Fruit fly (Drosophila melanogaster) whole organism, embryonic: ENCODE measurements around the gene CG34310.

ENCODE experiments used
- Ada2b ChIP-seq: fragments of 200-800 bp; sonication (Bioruptor generic); IDR thresholded peaks from 2 replicates; pipeline ENCODE4 v1.3.6; 2022; ENCODE audit warnings: missing biosample characterization, missing genetic modification characterization
- Awh ChIP-seq: fragments of 200-800 bp; sonication (Bioruptor generic); IDR thresholded peaks from 2 replicates; pipeline ENCODE4, ENCODE4 v1.3.6; 2022; ENCODE audit warnings: missing biosample characterization, missing genetic modification characterization
- CG10321 ChIP-seq: fragments of 200-800 bp; sonication (Bioruptor generic); IDR thresholded peaks from 2 replicates; pipeline ENCODE4 v1.3.6; 2022; ENCODE audit warnings: missing biosample characterization, missing genetic modification characterization
- CG10565 ChIP-seq: fragments of 200-800 bp; sonication (Bioruptor generic); optimal IDR thresholded peaks from 3 replicates; lab custom pipeline; 2016; ENCODE audit warnings: missing biosample characterization, mild to moderate bottlenecking, missing genetic modification characterization
- CG11085 ChIP-seq: fragments of 200-800 bp; sonication (Bioruptor generic); IDR thresholded peaks from 2 replicates; pipeline ENCODE4 v1.3.6; 2022; ENCODE audit warnings: missing biosample characterization, missing genetic modification characterization
- CG12744 ChIP-seq: fragments of 200-800 bp; sonication (Bioruptor generic); optimal IDR thresholded peaks from 2 replicates; lab custom pipeline; 2016; ENCODE audit warnings: missing biosample characterization, missing genetic modification characterization
- CG13894 ChIP-seq: fragments of 200-800 bp; sonication (Bioruptor generic); optimal IDR thresholded peaks from 3 replicates; lab custom pipeline; 2018; ENCODE audit warnings: missing biosample characterization, mild to moderate bottlenecking, missing genetic modification characterization, moderate library complexity
- CG17186 ChIP-seq: fragments of 200-800 bp; sonication (Bioruptor generic); optimal IDR thresholded peaks from 3 replicates; lab custom pipeline; 2017; ENCODE audit warnings: missing biosample characterization, missing genetic modification reagents, missing genetic modification characterization
- CG17359 ChIP-seq: fragments of 200-800 bp; sonication (Bioruptor generic); optimal IDR thresholded peaks from 3 replicates; lab custom pipeline; 2018; ENCODE audit warnings: missing biosample characterization, mild to moderate bottlenecking, missing genetic modification characterization, moderate library complexity
- CG18476 ChIP-seq: fragments of 200-800 bp; sonication (Bioruptor generic); optimal IDR thresholded peaks from 2 replicates; lab custom pipeline; 2016; ENCODE audit warnings: missing biosample characterization, mild to moderate bottlenecking, missing genetic modification characterization
- CG30403 ChIP-seq: fragments of 200-800 bp; sonication (Bioruptor generic); optimal IDR thresholded peaks from 3 replicates; lab custom pipeline; 2016; ENCODE audit warnings: missing biosample characterization, missing genetic modification characterization
- CG5245 ChIP-seq: fragments of 200-800 bp; sonication (Bioruptor generic); optimal IDR thresholded peaks from 3 replicates; lab custom pipeline; 2016; ENCODE audit warnings: missing biosample characterization, missing genetic modification characterization
- CG7963 ChIP-seq: fragments of 200-800 bp; sonication (Bioruptor generic); IDR thresholded peaks from 3 replicates; pipeline ENCODE4 v1.3.6; 2022; ENCODE audit warnings: missing biosample characterization, missing genetic modification characterization; ENCODE audit not compliant: partially characterized antibody
- CG8944 ChIP-seq: fragments of 200-800 bp; sonication (Bioruptor generic); optimal IDR thresholded peaks from 3 replicates; lab custom pipeline; 2016; ENCODE audit warnings: missing biosample characterization, missing genetic modification characterization
- CTCF ChIP-seq: fragments of 200-800 bp; sonication (Bioruptor generic); optimal IDR thresholded peaks from 2 replicates; lab custom pipeline; 2017; ENCODE audit warnings: missing biosample characterization, mild to moderate bottlenecking, missing genetic modification characterization, moderate library complexity
- Ets65A ChIP-seq: fragments of 200-800 bp; sonication (Bioruptor generic); peaks from one replicate; lab custom pipeline; 2016; ENCODE audit warnings: missing biosample characterization, missing genetic modification characterization
- Gsc ChIP-seq: fragments of 200-800 bp; sonication (Bioruptor generic); IDR thresholded peaks from 2 replicates; pipeline ENCODE4 v1.3.6; 2022; ENCODE audit warnings: missing biosample characterization, missing genetic modification characterization
- HHEX ChIP-seq: fragments of 200-800 bp; sonication (Bioruptor generic); optimal IDR thresholded peaks from 3 replicates; lab custom pipeline; 2017; ENCODE audit warnings: missing biosample characterization, mild to moderate bottlenecking, missing genetic modification characterization, missing genetic modification reagents
- HLH3B ChIP-seq: fragments of 200-800 bp; sonication (Bioruptor generic); IDR thresholded peaks from 2 replicates; pipeline ENCODE4 v1.3.6; 2022; ENCODE audit warnings: missing biosample characterization, missing genetic modification characterization
- Max ChIP-seq: fragments of 200-800 bp; sonication (Bioruptor generic); optimal IDR thresholded peaks from 2 replicates; lab custom pipeline; 2016; ENCODE audit warnings: missing biosample characterization, mild to moderate bottlenecking, missing genetic modification characterization
- NK7.1 ChIP-seq: fragments of 200-800 bp; sonication (Bioruptor generic); optimal IDR thresholded peaks from 3 replicates; lab custom pipeline; 2016; ENCODE audit warnings: missing biosample characterization, missing genetic modification characterization
- Nf-YC ChIP-seq: fragments of 200-800 bp; optimal IDR thresholded peaks from 3 replicates; lab custom pipeline; 2019; ENCODE audit warnings: missing biosample characterization, mild to moderate bottlenecking, missing genetic modification characterization, moderate library complexity
- Pdp1 ChIP-seq, 2 experiments: fragments of 200-800 bp; sonication (Bioruptor generic); optimal IDR thresholded peaks; 3 replicates each; lab custom pipeline; 2016; ENCODE audit warnings: missing biosample characterization in 2 of 2, missing genetic modification characterization in 2 of 2, mild to moderate bottlenecking in 1 of 2, moderate library complexity in 1 of 2
- Ptx1 ChIP-seq: fragments of 200-800 bp; sonication (Bioruptor generic); IDR thresholded peaks from 2 replicates; pipeline ENCODE4 v1.3.6; 2022; ENCODE audit warnings: missing biosample characterization, missing genetic modification characterization
- Scr ChIP-seq: fragments of 200-800 bp; sonication (Bioruptor generic); IDR thresholded peaks from 2 replicates; pipeline ENCODE4 v1.3.6; 2022; ENCODE audit warnings: missing biosample characterization, missing genetic modification characterization; ENCODE audit not compliant: partially characterized antibody
- Sin3A ChIP-seq: fragments of >200 bp; optimal IDR thresholded peaks from 2 replicates; lab custom pipeline; 2018
- TFAM ChIP-seq: fragments of 200-800 bp; sonication (Bioruptor generic); optimal IDR thresholded peaks from 2 replicates; lab custom pipeline; 2017; ENCODE audit warnings: missing biosample characterization, missing genetic modification characterization, inconsistent platforms
- abd-A ChIP-seq: fragments of 200-800 bp; sonication (Bioruptor generic); optimal IDR thresholded peaks from 3 replicates; lab custom pipeline; 2019; ENCODE audit warnings: missing biosample characterization, mild to moderate bottlenecking, missing genetic modification characterization, moderate library complexity
- ato ChIP-seq: fragments of 200-800 bp; sonication (Bioruptor generic); IDR thresholded peaks from 2 replicates; pipeline ENCODE4 v1.3.6; 2022; ENCODE audit warnings: missing biosample characterization, missing genetic modification characterization; ENCODE audit not compliant: partially characterized antibody
- chinmo ChIP-seq: fragments of 200-800 bp; sonication (Bioruptor generic); IDR thresholded peaks from 4 replicates; pipeline ENCODE4 v1.3.6; 2022; ENCODE audit warnings: missing biosample characterization, missing genetic modification characterization; ENCODE audit not compliant: partially characterized antibody
- crc ChIP-seq: fragments of 200-800 bp; sonication (Bioruptor generic); optimal IDR thresholded peaks from 2 replicates; lab custom pipeline; 2016; ENCODE audit warnings: missing biosample characterization, missing genetic modification characterization
- hb ChIP-seq: fragments of 200-800 bp; sonication (Bioruptor generic); IDR thresholded peaks from 3 replicates; pipeline ENCODE4 v1.3.6; 2022; ENCODE audit warnings: missing biosample characterization, missing genetic modification characterization; ENCODE audit not compliant: partially characterized antibody
- hkb ChIP-seq, 2 experiments: fragments of 200-800 bp in 1 of 2; fragments of >200 bp in 1 of 2; sonication (Bioruptor generic) in 1 of 2; IDR thresholded peaks in 1 of 2; optimal IDR thresholded peaks in 1 of 2; 2 replicates each; pipeline versions ENCODE4 v1.3.6 to Lab custom; 2017 to 2022; ENCODE audit warnings: missing biosample characterization in 1 of 2, missing genetic modification characterization in 1 of 2
- klu ChIP-seq: fragments of 200-800 bp; sonication (Bioruptor generic); IDR thresholded peaks from 2 replicates; pipeline ENCODE4 v1.3.6; 2022; ENCODE audit warnings: missing biosample characterization, missing genetic modification characterization
- knrl ChIP-seq: fragments of 200-800 bp; sonication (Bioruptor generic); IDR thresholded peaks from 3 replicates; pipeline ENCODE4 v1.3.6; 2022; ENCODE audit warnings: missing biosample characterization, missing genetic modification characterization; ENCODE audit not compliant: partially characterized antibody
- maf-S ChIP-seq: fragments of 200-800 bp; sonication (Bioruptor generic); optimal IDR thresholded peaks from 2 replicates; lab custom pipeline; 2016; ENCODE audit warnings: missing biosample characterization, missing genetic modification characterization
- oc ChIP-seq: fragments of 200-800 bp; sonication (Bioruptor generic); optimal IDR thresholded peaks from 2 replicates; lab custom pipeline; 2018; ENCODE audit warnings: missing biosample characterization, mild to moderate bottlenecking, missing genetic modification characterization, moderate library complexity
- schlank ChIP-seq: fragments of 200-800 bp; sonication (Bioruptor generic); optimal IDR thresholded peaks from 2 replicates; lab custom pipeline; 2018; ENCODE audit warnings: missing biosample characterization, mild to moderate bottlenecking, missing genetic modification characterization
- sd ChIP-seq: fragments of 200-800 bp; sonication (Bioruptor generic); optimal IDR thresholded peaks from 3 replicates; lab custom pipeline; 2018; ENCODE audit warnings: missing biosample characterization, mild to moderate bottlenecking, missing genetic modification characterization, moderate library complexity
- seq ChIP-seq: fragments of 200-800 bp; sonication (Bioruptor generic); IDR thresholded peaks from 2 replicates; pipeline ENCODE4 v1.3.6; 2022; ENCODE audit warnings: missing biosample characterization, missing genetic modification characterization
- so ChIP-seq: fragments of 200-800 bp; sonication (Bioruptor generic); IDR thresholded peaks from 3 replicates; pipeline ENCODE4 v1.3.6; 2022; ENCODE audit warnings: missing biosample characterization, missing genetic modification characterization
- tap ChIP-seq: fragments of 200-800 bp; optimal IDR thresholded peaks from 3 replicates; lab custom pipeline; 2019; ENCODE audit warnings: missing biosample characterization, mild to moderate bottlenecking, missing genetic modification characterization, moderate library complexity
- trem ChIP-seq: fragments of 200-800 bp; optimal IDR thresholded peaks from 3 replicates; lab custom pipeline; 2019; ENCODE audit warnings: missing biosample characterization, mild to moderate bottlenecking, missing genetic modification characterization, moderate library complexity
- ttk ChIP-seq: fragments of 200-800 bp; sonication (Bioruptor generic); IDR thresholded peaks from 2 replicates; pipeline ENCODE4 v2.1.2; 2022; ENCODE audit warnings: missing biosample characterization, missing genetic modification characterization
- vfl ChIP-seq: fragments of 200-800 bp; sonication (Bioruptor generic); optimal IDR thresholded peaks from 2 replicates; lab custom pipeline; 2016; ENCODE audit warnings: missing biosample characterization, missing genetic modification characterization
- vvl ChIP-seq: fragments of 200-800 bp; sonication (Bioruptor generic); IDR thresholded peaks from 2 replicates; pipeline ENCODE4 v1.3.6; 2022; ENCODE audit warnings: missing biosample characterization, missing genetic modification characterization
- zfh1 ChIP-seq: fragments of 200-800 bp; sonication (Bioruptor generic); IDR thresholded peaks from 3 replicates; pipeline ENCODE4 v1.3.6; 2022; ENCODE audit warnings: missing biosample characterization, missing genetic modification characterization
- zfh2 ChIP-seq: fragments of 200-800 bp; sonication (Bioruptor generic); optimal IDR thresholded peaks from 2 replicates; lab custom pipeline; 2016; ENCODE audit warnings: missing biosample characterization, missing genetic modification characterization

Gene CG34310

dm6 chr2L:6705081-6705480 lies 41.6 kb downstream of the CG34310 start (continued):
- no peak for TF ChIP-seq Scr (GFP tag; lab: Robert Waterston, UW)
- no peak for TF ChIP-seq hb
- no peak for TF ChIP-seq Max
- TF ChIP-seq hkb (optimal IDR thresholded peaks at IDR 0.05; lab: Kevin White, UChicago), result no peak
- TF ChIP-seq hkb (GFP tag; IDR thresholded peaks at IDR 0.05; lab: Robert Waterston, UW), result no peak

- TF ChIP-seq Awh, result peak; percentile 69; the same call in 1 of the 2 replicates
- TF ChIP-seq sd (tag; lab: Kevin White, UChicago), result peak; percentile 43
- no peak for TF ChIP-seq CTCF
- TF ChIP-seq oc (tag; lab: Kevin White, UChicago), result peak; percentile 16
- peak in 1 of 2 experiments; percentile 9 for TF ChIP-seq Pdp1 (GFP tag; optimal IDR thresholded peaks at IDR 0.05; lab: Kevin White, UChicago)
- TF ChIP-seq so (GFP tag; lab: Robert Waterston, UW), result no peak
- peak; percentile 73; the same call in 1 of the 4 replicates for TF ChIP-seq chinmo (GFP tag; lab: Robert Waterston, UW)
- peak; percentile 1 for TF ChIP-seq CG13894
- peak; percentile 74 for TF ChIP-seq abd-A (tag; lab: Kevin White, UChicago)
- TF ChIP-seq vvl, result peak; percentile 65; the same call in 1 of the 2 replicates
- TF ChIP-seq CG17186 (GFP tag; lab: Kevin White, UChicago), result no peak
- no peak for TF ChIP-seq zfh2 (GFP tag; lab: Kevin White, UChicago)
Observed at dm6 chr2L:6706368-6706919, 43.0 kb downstream of the CG34310 start.

- TF ChIP-seq klu (no peak), CG18476 (GFP tag; lab: Kevin White, UChicago) (no peak), CG8944 (GFP tag; lab: Kevin White, UChicago) (no peak), seq (GFP tag; lab: Robert Waterston, UW) (peak; percentile 8; the same call in 1 of the 2 replicates), schlank (tag; lab: Kevin White, UChicago) (no peak), Ets65A (GFP tag; lab: Kevin White, UChicago) (peak; percentile 30), CG11085 (GFP tag; lab: Robert Waterston, UW) (no peak), Ada2b (GFP tag; lab: Robert Waterston, UW) (no peak), Nf-YC (no peak), tap (tag; lab: Kevin White, UChicago) (no peak), zfh1 (no peak), CG10321 (GFP tag; lab: Robert Waterston, UW) (no peak), Sin3A (no peak), vfl (GFP tag; lab: Kevin White, UChicago) (no peak), CG12744 (GFP tag; lab: Kevin White, UChicago) (no peak), CG7963 (no peak), CG5245 (GFP tag; lab: Kevin White, UChicago) (no peak), CG30403 (no peak), knrl (GFP tag; lab: Robert Waterston, UW) (no peak), CG10565 (GFP tag; lab: Kevin White, UChicago) (no peak), HLH3B (no peak), TFAM (no peak), Gsc (no peak), Awh (no peak), trem (no peak), crc (GFP tag; lab: Kevin White, UChicago) (no peak), Ptx1 (GFP tag; lab: Robert Waterston, UW) (no peak), maf-S (no peak), HHEX (GFP tag; lab: Kevin White, UChicago) (no peak), CG17359 (tag; lab: Kevin White, UChicago) (no peak), ato (GFP tag; lab: Robert Waterston, UW) (no peak), NK7.1 (no peak), ttk (GFP tag; lab: Robert Waterston, UW) (no peak)
Observed at dm6 chr2L:6708997-6709662, 45.7 kb downstream of the CG34310 start, which contains the start of gene Tsp. TSS of gene Tsp (minus strand) at chr2L:6709086.
